Worm (Caenorhabditis elegans): ENCODE results near the gene C18E9.2.

DNA sequence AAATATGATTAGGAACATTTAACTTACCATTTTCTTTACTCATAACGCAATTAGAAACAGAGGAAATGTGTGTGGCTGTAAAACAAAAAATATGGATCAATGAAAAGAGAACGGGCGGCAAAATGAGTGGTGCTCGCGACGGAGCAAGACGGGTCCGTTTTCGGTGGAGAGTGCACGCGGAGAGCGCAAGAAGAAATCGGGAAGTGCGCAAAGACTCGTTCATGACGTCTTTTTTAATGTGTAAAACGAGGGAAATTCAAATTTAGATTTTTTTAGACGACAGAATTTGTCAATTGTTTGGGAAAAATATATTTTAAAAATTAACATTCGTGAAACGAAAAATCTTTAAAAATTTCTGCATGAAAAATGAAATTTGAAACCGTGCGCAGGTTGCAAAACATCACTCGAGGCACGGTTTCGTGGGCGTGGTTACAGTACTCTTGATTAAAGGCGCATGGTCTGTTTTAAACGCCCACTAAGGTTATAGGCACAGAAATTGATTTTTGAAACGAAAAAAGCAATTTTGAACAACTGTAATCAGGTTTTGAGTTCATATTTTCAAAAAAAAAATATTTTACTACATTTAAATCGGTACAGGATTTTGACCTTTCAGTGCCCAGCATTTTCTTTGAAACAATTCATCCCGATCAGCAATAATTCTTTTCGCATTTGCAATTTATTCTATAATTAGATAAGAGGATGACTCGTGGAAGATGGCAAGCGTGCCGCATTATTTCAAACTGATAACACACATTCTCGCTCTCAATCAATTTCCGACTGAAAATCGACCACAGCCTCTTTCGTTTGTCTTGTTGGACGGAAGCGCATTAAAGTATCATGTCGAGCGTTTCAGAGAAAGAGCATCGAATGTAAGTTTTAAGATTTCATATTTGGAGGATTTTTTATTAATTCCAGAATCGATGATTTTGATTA, 4.7 kb downstream of the C18E9.2 start, which contains the start of the genes szy-20 and C18E9.5:
- TF ChIP-seq dmd-4 (tag; optimal IDR thresholded peaks at IDR 0.05) (no peak), F13H6.1 (tag; optimal IDR thresholded peaks at IDR 0.05) (peak; percentile 83), fos-1 (tag; optimal IDR thresholded peaks at IDR 0.05) (peak; percentile 94)
